Fruit fly (Drosophila melanogaster) whole organism, adult: Measurements from ENCODE around the gene mRpL12.
A peak's percentile ranks its signal among the peaks of the same experiment; 100 is the strongest.

Experiments
- CG11617 ChIP-seq: fragments of 200-800 bp; sonication (Bioruptor generic); optimal IDR thresholded peaks from 2 replicates; lab custom pipeline; 2017; ENCODE audit warnings: mild to moderate bottlenecking, missing biosample characterization, missing genetic modification reagents, missing genetic modification characterization
- CG12768 ChIP-seq: fragments of 200-800 bp; sonication (Bioruptor generic); optimal IDR thresholded peaks from 2 replicates; lab custom pipeline; 2017; ENCODE audit warnings: missing biosample characterization, missing genetic modification characterization, mild to moderate bottlenecking, moderate library complexity, missing genetic modification reagents
- CG14711 ChIP-seq: fragments of 200-800 bp; sonication (Bioruptor generic); optimal IDR thresholded peaks from 2 replicates; lab custom pipeline; 2018; ENCODE audit warnings: missing biosample characterization, mild to moderate bottlenecking, missing genetic modification characterization, moderate library complexity
- CG1620 ChIP-seq: fragments of 200-800 bp; sonication (Bioruptor generic); optimal IDR thresholded peaks from 2 replicates; lab custom pipeline; 2016; ENCODE audit warnings: missing biosample characterization, missing genetic modification characterization
- CG33017 ChIP-seq: fragments of 200-800 bp; sonication (Bioruptor generic); optimal IDR thresholded peaks from 2 replicates; lab custom pipeline; 2018; ENCODE audit warnings: missing biosample characterization, mild to moderate bottlenecking, missing genetic modification characterization, moderate library complexity
- CG5204 ChIP-seq: fragments of 200-800 bp; sonication (Bioruptor generic); optimal IDR thresholded peaks from 2 replicates; lab custom pipeline; 2016; ENCODE audit warnings: missing biosample characterization, missing genetic modification characterization
- CG7045 ChIP-seq: fragments of 200-800 bp; sonication (Bioruptor generic); optimal IDR thresholded peaks from 2 replicates; lab custom pipeline; 2017; ENCODE audit warnings: missing biosample characterization, mild to moderate bottlenecking, missing genetic modification characterization
- CG7101 ChIP-seq: fragments of 200-800 bp; sonication (Bioruptor generic); optimal IDR thresholded peaks from 2 replicates; lab custom pipeline; 2018; ENCODE audit warnings: missing biosample characterization, mild to moderate bottlenecking, missing genetic modification characterization, moderate library complexity
- Clk ChIP-seq: fragments of 200-800 bp; sonication (Bioruptor generic); optimal IDR thresholded peaks from 2 replicates; lab custom pipeline; 2017; ENCODE audit warnings: missing biosample characterization, missing genetic modification characterization
- Crg-1 ChIP-seq: fragments of 200-800 bp; sonication (Bioruptor generic); optimal IDR thresholded peaks from 2 replicates; lab custom pipeline; 2016; ENCODE audit warnings: missing biosample characterization, missing genetic modification characterization
- Hr96 ChIP-seq: fragments of 200-800 bp; sonication (Bioruptor generic); optimal IDR thresholded peaks from 2 replicates; lab custom pipeline; 2016; ENCODE audit warnings: missing biosample characterization, missing genetic modification characterization
- Mnt ChIP-seq: fragments of 200-800 bp; sonication (Bioruptor generic); optimal IDR thresholded peaks from 2 replicates; lab custom pipeline; 2016; ENCODE audit warnings: missing biosample characterization, mild to moderate bottlenecking, missing genetic modification characterization
- bab1 ChIP-seq: fragments of 200-800 bp; sonication (Bioruptor generic); optimal IDR thresholded peaks from 3 replicates; lab custom pipeline; 2019; ENCODE audit warnings: missing biosample characterization, mild to moderate bottlenecking, missing genetic modification characterization, moderate library complexity
- cic ChIP-seq: fragments of 200-800 bp; sonication (Bioruptor generic); optimal IDR thresholded peaks from 2 replicates; lab custom pipeline; 2017; ENCODE audit warnings: missing biosample characterization, mild to moderate bottlenecking, missing genetic modification characterization, moderate library complexity
- cnc ChIP-seq, 2 experiments: fragments of >200 bp; optimal IDR thresholded peaks; 2 replicates each; lab custom pipeline; 2017
- kay ChIP-seq: fragments of 200-800 bp; sonication (Bioruptor generic); peaks from one replicate; lab custom pipeline; 2016; ENCODE audit warnings: missing biosample characterization, missing genetic modification characterization, borderline replicate concordance
- ovo ChIP-seq: fragments of 200-800 bp; sonication (Bioruptor generic); optimal IDR thresholded peaks from 2 replicates; lab custom pipeline; 2016; ENCODE audit warnings: missing biosample characterization, missing genetic modification characterization
- pad ChIP-seq: fragments of 200-800 bp; sonication (Bioruptor generic); optimal IDR thresholded peaks from 3 replicates; lab custom pipeline; 2017; ENCODE audit warnings: missing biosample characterization, missing genetic modification characterization, mild to moderate bottlenecking, moderate library complexity, missing genetic modification reagents
- tj ChIP-seq: fragments of 200-800 bp; sonication (Bioruptor generic); optimal IDR thresholded peaks from 3 replicates; lab custom pipeline; 2017; ENCODE audit warnings: missing biosample characterization, mild to moderate bottlenecking, missing genetic modification characterization, moderate library complexity
- toe ChIP-seq: fragments of 200-800 bp; sonication (Bioruptor generic); optimal IDR thresholded peaks from 2 replicates; lab custom pipeline; 2016; ENCODE audit warnings: missing biosample characterization, missing genetic modification characterization

Gene mRpL12

DNA sequence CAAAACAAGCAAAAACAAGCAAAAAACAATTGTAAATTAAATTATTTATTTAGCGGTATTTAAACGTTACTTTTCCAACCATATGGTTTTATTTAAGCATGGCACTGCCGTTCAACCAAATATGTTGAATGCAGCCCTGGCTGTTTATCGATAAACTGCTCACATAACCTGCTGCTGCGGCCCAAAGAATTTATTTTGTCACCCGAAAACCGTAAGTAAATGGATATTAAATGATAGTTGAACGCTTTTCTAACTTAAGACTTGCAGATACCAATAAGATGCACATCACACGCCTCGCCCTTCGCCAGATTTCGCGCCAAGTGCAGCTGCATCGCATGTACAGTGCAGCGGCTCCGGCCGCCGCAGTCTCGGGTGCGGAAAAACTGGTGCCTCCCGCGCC is at the start of gene mRpL12:
Gene mRpL12 (plus strand): TSS at position 123 of the 400 bp plus-strand sequence.
- no peak for TF ChIP-seq CG1620 (GFP tag; lab: Kevin White, UChicago)
- TF ChIP-seq CG5204 (GFP tag; lab: Kevin White, UChicago), result no peak
- TF ChIP-seq Clk (GFP tag; lab: Kevin White, UChicago), result no peak
- no peak for TF ChIP-seq Hr96 (GFP tag; lab: Kevin White, UChicago)
- no peak for TF ChIP-seq toe (GFP tag; lab: Kevin White, UChicago)
- peak; percentile 4 for TF ChIP-seq kay (GFP tag; lab: Kevin White, UChicago)
- peak; percentile 4 for TF ChIP-seq Mnt (GFP tag; lab: Kevin White, UChicago)

DNA sequence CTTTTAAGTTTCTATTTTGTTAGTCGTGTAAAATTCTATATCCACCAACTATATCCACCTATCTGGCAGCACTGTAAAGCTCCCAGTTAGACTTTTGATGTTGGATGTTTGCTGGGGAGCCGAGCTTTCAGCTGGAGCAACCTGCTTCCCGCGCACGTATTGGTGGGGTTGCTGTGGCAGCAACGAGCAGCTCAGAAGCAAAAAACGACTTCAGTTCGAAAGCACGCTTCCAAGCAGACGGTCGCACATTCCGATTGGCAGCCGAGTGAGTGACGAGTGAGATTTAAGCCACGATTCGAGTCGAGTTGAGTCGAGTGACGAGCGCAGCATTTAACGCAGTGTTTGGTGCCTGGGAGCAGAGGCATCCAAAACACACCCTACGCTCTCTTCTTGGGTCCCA is 44.3 kb upstream of the mRpL12 start, which contains the start of the genes Tsp66E and mfr:
Gene Tsp66E (plus strand): TSS at position 168 of the 400 bp plus-strand sequence.
Gene mfr (minus strand): TSS at position 340 of the 400 bp plus-strand sequence.
- TF ChIP-seq tj (GFP tag; lab: Kevin White, UChicago), result peak; percentile 4
- TF ChIP-seq kay (GFP tag; lab: Kevin White, UChicago), result no peak
- no peak for TF ChIP-seq CG5204 (GFP tag; lab: Kevin White, UChicago)
- peak; percentile 15 for TF ChIP-seq CG12768
- TF ChIP-seq cnc (optimal IDR thresholded peaks at IDR 0.05; lab: Kevin White, UChicago), result no peak

DNA sequence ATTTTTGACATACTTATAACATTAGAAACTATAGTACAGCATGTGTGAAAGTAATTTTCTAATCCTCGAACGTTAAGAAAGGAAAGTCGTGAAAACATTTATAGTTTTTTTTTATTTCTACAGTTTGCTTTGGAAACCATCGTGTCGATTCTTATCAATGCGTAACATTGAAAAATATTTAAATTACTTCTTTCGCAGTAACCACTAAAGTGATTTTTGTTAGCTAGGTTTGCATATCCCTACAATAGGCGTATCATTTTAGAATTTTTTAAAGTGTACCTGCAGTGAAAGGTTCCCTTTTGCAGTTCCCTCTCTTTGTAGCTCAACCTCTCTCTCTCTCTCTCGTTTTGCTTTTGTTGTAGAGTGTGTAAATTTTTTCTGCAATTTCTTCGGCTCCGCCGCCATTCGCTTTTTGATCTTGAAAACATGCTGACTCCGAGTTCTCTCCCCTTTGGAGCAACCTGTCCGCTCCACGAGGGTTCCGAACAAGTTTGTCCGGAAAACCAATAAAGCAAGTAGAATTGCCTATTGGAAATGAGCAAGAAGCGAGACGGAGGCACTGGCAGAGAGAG is 43.0 kb upstream of the mRpL12 start:
- TF ChIP-seq Clk (GFP tag; lab: Kevin White, UChicago), result no peak
- TF ChIP-seq bab1 (GFP tag; lab: Kevin White, UChicago), result peak; percentile 10
- TF ChIP-seq Mnt (GFP tag; lab: Kevin White, UChicago), result no peak
- no peak for TF ChIP-seq Hr96 (GFP tag; lab: Kevin White, UChicago)
- no peak for TF ChIP-seq CG11617 (GFP tag; lab: Kevin White, UChicago)
- TF ChIP-seq tj (GFP tag; lab: Kevin White, UChicago), result peak; percentile 11
- no peak for TF ChIP-seq CG12768
- no peak for TF ChIP-seq Crg-1
- TF ChIP-seq pad, result no peak
- TF ChIP-seq kay (GFP tag; lab: Kevin White, UChicago), result peak; percentile 81

DNA sequence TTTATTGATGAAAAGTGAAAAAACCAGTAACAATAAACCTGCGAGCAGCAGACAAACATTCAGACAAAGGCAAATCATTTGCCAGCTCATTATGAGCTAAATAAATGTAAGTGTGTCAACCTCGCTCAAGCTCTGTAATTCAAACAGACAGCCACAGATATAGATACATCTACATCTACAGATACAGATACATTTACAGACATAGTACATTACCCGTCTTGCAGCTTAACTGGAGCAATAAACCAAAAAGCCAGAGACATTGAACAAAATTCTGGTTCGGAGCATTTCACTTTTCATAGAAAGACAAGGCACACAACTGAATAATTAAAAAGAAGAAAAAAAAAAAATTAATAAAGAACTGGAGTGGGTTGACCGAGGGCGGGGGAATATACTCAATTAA is 36.9 kb upstream of the mRpL12 start:
- TF ChIP-seq CG5204 (GFP tag; lab: Kevin White, UChicago) (no peak), CG14711 (tag; lab: Kevin White, UChicago) (no peak), CG12768 (no peak), Crg-1 (no peak), CG7101 (tag; lab: Kevin White, UChicago) (no peak), CG33017 (tag; lab: Kevin White, UChicago) (no peak), ovo (GFP tag; lab: Kevin White, UChicago) (no peak), Clk (GFP tag; lab: Kevin White, UChicago) (no peak), CG11617 (GFP tag; lab: Kevin White, UChicago) (no peak), CG1620 (GFP tag; lab: Kevin White, UChicago) (no peak)

DNA sequence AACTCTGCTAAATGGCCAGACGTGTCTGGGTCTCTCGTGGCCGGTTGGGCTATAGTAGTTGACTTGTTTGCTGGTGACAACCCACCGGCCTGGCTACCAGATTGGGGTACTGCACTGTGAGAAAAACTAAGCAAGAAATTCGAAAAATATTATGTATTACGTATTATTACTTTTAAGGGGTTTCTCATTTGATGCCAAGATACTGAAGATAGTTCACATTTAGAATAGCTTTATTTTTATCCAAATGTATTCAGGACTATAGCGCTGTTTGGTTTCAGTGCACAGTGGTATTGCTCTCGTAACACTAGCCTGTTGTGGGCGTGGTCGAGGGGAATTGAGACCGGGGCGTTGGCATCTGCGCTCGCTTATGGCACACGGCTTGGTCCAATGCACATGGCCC is 35.9 kb upstream of the mRpL12 start:
- TF ChIP-seq Clk (GFP tag; lab: Kevin White, UChicago), result no peak

DNA sequence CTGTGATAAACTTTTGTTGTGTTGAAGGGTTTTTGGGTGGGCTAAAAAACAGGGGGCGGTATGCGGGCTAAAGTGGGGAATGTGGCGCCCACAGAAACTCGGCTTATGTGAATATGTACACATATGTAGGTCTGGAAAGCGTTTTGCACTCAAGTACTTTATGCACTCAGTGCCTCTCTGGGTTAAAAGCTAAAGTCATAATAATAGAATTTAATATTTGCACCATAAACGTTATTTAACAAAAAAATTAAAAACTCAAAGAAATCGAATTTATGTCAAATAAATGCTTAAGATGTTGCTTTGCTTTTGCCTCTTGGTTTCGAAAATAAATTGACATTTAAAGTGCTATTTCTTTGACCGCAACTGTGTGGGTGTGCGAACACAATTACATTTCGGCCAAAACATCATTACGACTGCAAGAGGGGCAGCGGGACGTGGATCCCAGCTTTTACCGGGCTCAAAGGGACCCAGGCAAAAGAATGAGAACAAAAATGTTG is 32.1 kb upstream of the mRpL12 start:
- TF ChIP-seq ovo (GFP tag; lab: Kevin White, UChicago) (no peak), kay (GFP tag; lab: Kevin White, UChicago) (peak; percentile 44)

DNA sequence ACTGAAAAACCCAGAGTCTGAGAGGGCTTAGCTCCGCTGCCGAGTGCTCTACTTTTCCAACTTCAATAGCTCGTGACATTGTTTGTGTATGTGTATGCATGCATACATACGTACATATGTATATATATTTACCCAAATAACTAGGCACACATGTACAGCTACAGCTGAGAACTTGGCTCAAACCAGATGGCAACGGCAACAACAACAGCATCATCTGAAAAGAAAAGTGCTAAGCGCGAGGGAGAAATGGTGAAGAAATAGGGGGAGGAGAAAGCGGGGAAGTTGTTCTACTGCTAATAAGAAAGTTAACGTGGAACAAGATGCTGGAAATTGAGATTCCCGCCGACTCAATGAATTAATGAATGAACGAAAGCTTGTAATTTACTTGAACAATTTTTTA is 31.6 kb upstream of the mRpL12 start:
- TF ChIP-seq CG7045 (GFP tag; lab: Kevin White, UChicago) (no peak), tj (GFP tag; lab: Kevin White, UChicago) (no peak), Clk (GFP tag; lab: Kevin White, UChicago) (no peak), CG33017 (tag; lab: Kevin White, UChicago) (no peak), toe (GFP tag; lab: Kevin White, UChicago) (no peak), Hr96 (GFP tag; lab: Kevin White, UChicago) (no peak), CG7101 (tag; lab: Kevin White, UChicago) (no peak), cic (no peak), ovo (GFP tag; lab: Kevin White, UChicago) (no peak), CG14711 (tag; lab: Kevin White, UChicago) (no peak), Crg-1 (no peak), pad (no peak)

DNA sequence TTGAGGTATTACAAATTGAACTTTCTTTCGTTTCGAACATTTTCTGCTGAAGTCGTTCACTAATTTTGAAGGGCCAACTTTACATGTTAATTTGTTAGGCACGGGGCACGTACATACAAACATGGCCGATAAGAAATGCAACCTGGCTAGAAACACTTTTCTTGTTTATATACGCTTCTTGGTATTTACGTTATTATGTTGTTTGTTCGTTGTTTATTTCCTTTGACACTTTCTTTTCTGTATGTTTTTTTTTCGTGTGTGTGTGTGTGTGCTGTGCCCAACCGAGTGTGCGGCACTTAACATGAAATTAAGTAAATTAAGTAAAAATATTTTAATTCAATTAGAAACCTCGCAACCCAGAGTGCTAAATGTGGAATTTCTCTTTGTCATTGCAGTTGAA is 30.9 kb upstream of the mRpL12 start:
- TF ChIP-seq Hr96 (GFP tag; lab: Kevin White, UChicago) (no peak), tj (GFP tag; lab: Kevin White, UChicago) (no peak), kay (GFP tag; lab: Kevin White, UChicago) (peak; percentile 12), CG33017 (tag; lab: Kevin White, UChicago) (no peak), CG11617 (GFP tag; lab: Kevin White, UChicago) (no peak), CG7101 (tag; lab: Kevin White, UChicago) (no peak)
